Fruit fly (Drosophila melanogaster): ENCODE results near the gene cib.

Gene cib

dm6 chrX:4131049-4131629, 25.2 kb downstream of the cib start, which contains the start of gene GlcAT-I (continued):
- TF ChIP-seq CG7839 (tag; optimal IDR thresholded peaks at IDR 0.05) (no peak), mld (GFP tag; IDR thresholded peaks at IDR 0.05; ENCODE audit: partially characterized antibody) (no peak), ara (GFP tag; IDR thresholded peaks at IDR 0.05) (no peak), stwl (tag; optimal IDR thresholded peaks at IDR 0.05) (peak; percentile 76), CG15696 (tag; optimal IDR thresholded peaks at IDR 0.05) (no peak), Sry-δ (GFP tag; optimal IDR thresholded peaks at IDR 0.05) (peak; percentile 57), CG11696 (GFP tag; IDR thresholded peaks at IDR 0.05) (no peak), sima (GFP tag; optimal IDR thresholded peaks at IDR 0.05) (no peak), dati (GFP tag; IDR thresholded peaks at IDR 0.05) (no peak), ken (GFP tag; IDR thresholded peaks at IDR 0.05) (no peak), Doc3 (GFP tag; IDR thresholded peaks at IDR 0.05; ENCODE audit: partially characterized antibody) (0 out of 3 replicates have a peak, but pooled peaks have one; percentile 29), Dll (GFP tag; IDR thresholded peaks at IDR 0.05; ENCODE audit: partially characterized antibody) (peak; percentile 60; the same call in 3 of the 4 replicates), knrl (GFP tag; IDR thresholded peaks at IDR 0.05; ENCODE audit: partially characterized antibody) (peak; percentile 41; the same call in 1 of the 3 replicates), CG7963 (GFP tag; IDR thresholded peaks at IDR 0.05; ENCODE audit: partially characterized antibody) (peak; percentile 20; the same call in 1 of the 3 replicates), Nf-YB (GFP tag; optimal IDR thresholded peaks at IDR 0.05) (no peak), lola (GFP tag; optimal IDR thresholded peaks at IDR 0.05) (no peak), hb (GFP tag; IDR thresholded peaks at IDR 0.05; ENCODE audit: partially characterized antibody) (0 out of 3 replicates have a peak, but pooled peaks have one; percentile 15), Hey (tag; optimal IDR thresholded peaks at IDR 0.05) (no peak), pros (GFP tag; optimal IDR thresholded peaks at IDR 0.05) (no peak), CG4282 (GFP tag; optimal IDR thresholded peaks at IDR 0.05) (no peak), CG34422 (GFP tag; IDR thresholded peaks at IDR 0.05) (no peak), Aef1 (GFP tag; IDR thresholded peaks at IDR 0.05) (no peak), E2f1 (GFP tag; IDR thresholded peaks at IDR 0.05) (no peak), ac (GFP tag; optimal IDR thresholded peaks at IDR 0.05) (no peak), CG12659 (GFP tag; optimal IDR thresholded peaks at IDR 0.05) (peak; percentile 39), stc (GFP tag; IDR thresholded peaks at IDR 0.05) (no peak), tin (GFP tag; optimal IDR thresholded peaks at IDR 0.05) (no peak), Max (GFP tag; optimal IDR thresholded peaks at IDR 0.05) (no peak), CG1603 (tag; optimal IDR thresholded peaks at IDR 0.05) (peak; percentile 43), Doc2 (GFP tag; IDR thresholded peaks at IDR 0.05) (no peak), slp2 (GFP tag; optimal IDR thresholded peaks at IDR 0.05) (no peak), yki (optimal IDR thresholded peaks at IDR 0.05) (no peak), Atf3 (GFP tag; optimal IDR thresholded peaks at IDR 0.05) (no peak), vnd (GFP tag; IDR thresholded peaks at IDR 0.05; ENCODE audit: partially characterized antibody) (0 out of 3 replicates have a peak, but pooled peaks have one; percentile 26), CG15514 (GFP tag; optimal IDR thresholded peaks at IDR 0.05) (peak; percentile 70), gfzf (GFP tag; optimal IDR thresholded peaks at IDR 0.05) (peak; percentile 76), CG17361 (GFP tag; IDR thresholded peaks at IDR 0.05) (no peak), Hr3 (GFP tag; optimal IDR thresholded peaks at IDR 0.05) (no peak), Xrp1 (GFP tag; IDR thresholded peaks at IDR 0.05) (no peak), disco-r (GFP tag; optimal IDR thresholded peaks at IDR 0.05) (no peak), Myb (GFP tag; optimal IDR thresholded peaks at IDR 0.05) (no peak), CG2116 (GFP tag; optimal IDR thresholded peaks at IDR 0.05) (peak; percentile 36), ci (GFP tag; IDR thresholded peaks at IDR 0.05) (no peak; the same call in 2 of the 3 replicates), zfh2 (GFP tag; optimal IDR thresholded peaks at IDR 0.05) (no peak), dm (GFP tag; optimal IDR thresholded peaks at IDR 0.05) (peak; percentile 29), dmrt11E (tag; optimal IDR thresholded peaks at IDR 0.05) (no peak), PHDP (tag; optimal IDR thresholded peaks at IDR 0.05) (no peak), fd96Cb (tag; optimal IDR thresholded peaks at IDR 0.05) (no peak), danr (GFP tag; IDR thresholded peaks at IDR 0.05) (no peak), CG5953 (GFP tag; IDR thresholded peaks at IDR 0.05) (no peak)
